Fruit fly (Drosophila melanogaster) whole organism, adult: ENCODE results near the gene VAChT.

Experiments
- CG11617 ChIP-seq: fragments of 200-800 bp; sonication (Bioruptor generic); optimal IDR thresholded peaks from 2 replicates; lab custom pipeline; 2017; ENCODE audit warnings: mild to moderate bottlenecking, missing biosample characterization, missing genetic modification reagents, missing genetic modification characterization
- CG14711 ChIP-seq: fragments of 200-800 bp; sonication (Bioruptor generic); optimal IDR thresholded peaks from 2 replicates; lab custom pipeline; 2018; ENCODE audit warnings: missing biosample characterization, mild to moderate bottlenecking, missing genetic modification characterization, moderate library complexity
- CG5204 ChIP-seq: fragments of 200-800 bp; sonication (Bioruptor generic); optimal IDR thresholded peaks from 2 replicates; lab custom pipeline; 2016; ENCODE audit warnings: missing biosample characterization, missing genetic modification characterization
- Clk ChIP-seq: fragments of 200-800 bp; sonication (Bioruptor generic); optimal IDR thresholded peaks from 2 replicates; lab custom pipeline; 2017; ENCODE audit warnings: missing biosample characterization, missing genetic modification characterization
- Hr96 ChIP-seq: fragments of 200-800 bp; sonication (Bioruptor generic); optimal IDR thresholded peaks from 2 replicates; lab custom pipeline; 2016; ENCODE audit warnings: missing biosample characterization, missing genetic modification characterization
- bab1 ChIP-seq: fragments of 200-800 bp; sonication (Bioruptor generic); optimal IDR thresholded peaks from 3 replicates; lab custom pipeline; 2019; ENCODE audit warnings: missing biosample characterization, mild to moderate bottlenecking, missing genetic modification characterization, moderate library complexity
- kay ChIP-seq: fragments of 200-800 bp; sonication (Bioruptor generic); peaks from one replicate; lab custom pipeline; 2016; ENCODE audit warnings: missing biosample characterization, missing genetic modification characterization, borderline replicate concordance
- tj ChIP-seq: fragments of 200-800 bp; sonication (Bioruptor generic); optimal IDR thresholded peaks from 3 replicates; lab custom pipeline; 2017; ENCODE audit warnings: missing biosample characterization, mild to moderate bottlenecking, missing genetic modification characterization, moderate library complexity

dm6 chr3R:18707492-18707891 is 2.2 kb downstream of the VAChT start:
- TF ChIP-seq CG5204: no peak
- TF ChIP-seq Hr96 (GFP tag; lab: Kevin White, UChicago): no peak
- TF ChIP-seq CG11617: no peak
- no peak for TF ChIP-seq tj
- TF ChIP-seq Clk: no peak
- TF ChIP-seq kay (GFP tag; lab: Kevin White, UChicago): no peak
- no peak for TF ChIP-seq bab1 (GFP tag; lab: Kevin White, UChicago)
- no peak for TF ChIP-seq CG14711
